Fruit fly (Drosophila melanogaster) whole organism: ENCODE data around the gene CG13369.

Source experiments
- CG8478 ChIP-seq: fragments of >200 bp; optimal IDR thresholded peaks from 2 replicates; lab custom pipeline; 2018; ENCODE audit warnings: inconsistent platforms
- pan ChIP-seq: fragments of >200 bp; optimal IDR thresholded peaks from 2 replicates; lab custom pipeline; 2017
- usp ChIP-seq: fragments of >200 bp; optimal IDR thresholded peaks from 2 replicates; lab custom pipeline; 2017; ENCODE audit warnings: missing biosample characterization, missing genetic modification characterization, mixed read lengths

dm6 chrX:621132-621555 lies 2.1 kb upstream of the CG13369 start, which contains the start of the genes CG13365 and Vsp37A:
- no peak for TF ChIP-seq pan (lab: Kevin White, UChicago)
- no peak for TF ChIP-seq CG8478
- no peak for TF ChIP-seq usp (GFP tag; lab: Kevin White, UChicago)
